Worm (Caenorhabditis elegans) whole organism, L1 larva: Measurements from ENCODE around the gene pho-8.

Source experiments
- C04F5.9 ChIP-seq: sonication (generic microtip); optimal IDR thresholded peaks from 2 replicates; lab custom pipeline; 2016; ENCODE audit warnings: missing genetic modification characterization, missing compliant biosample characterization
- C16A3.4 ChIP-seq: fragments of 150-350 bp; optimal IDR thresholded peaks from 2 replicates; lab custom pipeline; 2014; ENCODE audit warnings: missing biosample characterization, missing genetic modification characterization
- C34B4.2 ChIP-seq: sonication (generic microtip); optimal IDR thresholded peaks from 2 replicates; lab custom pipeline; 2017; ENCODE audit warnings: mild to moderate bottlenecking, missing genetic modification characterization, missing compliant biosample characterization
- F16B12.6 ChIP-seq: fragments of 150-350 bp; optimal IDR thresholded peaks from 2 replicates; lab custom pipeline; 2014; ENCODE audit warnings: missing biosample characterization, missing genetic modification characterization
- aly-2 ChIP-seq: fragments of 150-350 bp; optimal IDR thresholded peaks from 2 replicates; lab custom pipeline; 2014; ENCODE audit warnings: missing biosample characterization, missing genetic modification characterization
- ama-1 ChIP-seq: fragments of 150-350 bp; optimal IDR thresholded peaks from 2 replicates; lab custom pipeline; 2014
- blmp-1 ChIP-seq: fragments of 150-350 bp; optimal IDR thresholded peaks from 2 replicates; lab custom pipeline; 2014; ENCODE audit warnings: missing biosample characterization, missing genetic modification characterization
- ceh-63 ChIP-seq: fragments of 200-800 bp; sonication (Bioruptor generic); optimal IDR thresholded peaks from 2 replicates; lab custom pipeline; 2018; ENCODE audit warnings: mild to moderate bottlenecking, missing genetic modification characterization, missing compliant biosample characterization
- ceh-8 ChIP-seq: fragments of 200-800 bp; sonication (Bioruptor generic); optimal IDR thresholded peaks from 2 replicates; lab custom pipeline; 2018; ENCODE audit warnings: mild to moderate bottlenecking, missing genetic modification characterization, moderate library complexity, missing compliant biosample characterization
- ceh-82 ChIP-seq, 3 experiments: fragments of 150-350 bp in 1 of 3; sonication (generic microtip) in 2 of 3; optimal IDR thresholded peaks; 2 replicates each; lab custom pipeline; 2014 to 2017; ENCODE audit warnings: missing biosample characterization in 3 of 3, missing genetic modification characterization in 3 of 3
- ceh-88 ChIP-seq: fragments of 200-800 bp; sonication (Bioruptor generic); IDR thresholded peaks from 2 replicates; pipeline ENCODE4 v1.3.6; 2022; ENCODE audit warnings: missing genetic modification characterization, missing compliant biosample characterization
- dpl-1 ChIP-seq, 3 experiments: fragments of 150-350 bp in 2 of 3; sonication (generic microtip) in 1 of 3; optimal IDR thresholded peaks; 2 replicates each; lab custom pipeline; 2014 to 2017; ENCODE audit warnings: missing biosample characterization in 3 of 3, missing genetic modification characterization in 3 of 3, missing genetic modification reagents in 3 of 3
- dsc-1 ChIP-seq: sonication (generic microtip); optimal IDR thresholded peaks from 2 replicates; lab custom pipeline; 2016; ENCODE audit warnings: mild to moderate bottlenecking, missing genetic modification characterization, missing compliant biosample characterization
- efl-3 ChIP-seq: fragments of 200-800 bp; sonication (Bioruptor generic); optimal IDR thresholded peaks from 2 replicates; lab custom pipeline; 2018; ENCODE audit warnings: mild to moderate bottlenecking, missing genetic modification characterization, missing compliant biosample characterization
- egl-27 ChIP-seq, 2 experiments: fragments of 150-350 bp in 1 of 2; sonication (generic microtip); optimal IDR thresholded peaks; 3 replicates each; lab custom pipeline; 2017 to 2018; ENCODE audit warnings: missing biosample characterization in 2 of 2, missing genetic modification characterization in 2 of 2, missing genetic modification reagents in 2 of 2
- ets-5 ChIP-seq: fragments of 200-800 bp; sonication (Bioruptor generic); IDR thresholded peaks from 2 replicates; pipeline ENCODE4 v1.3.6; 2022; ENCODE audit warnings: missing genetic modification characterization, missing compliant biosample characterization
- fkh-10 ChIP-seq: sonication (generic microtip); optimal IDR thresholded peaks from 2 replicates; lab custom pipeline; 2017; ENCODE audit warnings: missing biosample characterization, missing genetic modification reagents, missing genetic modification characterization
- fkh-8 ChIP-seq: sonication (generic microtip); optimal IDR thresholded peaks from 2 replicates; lab custom pipeline; 2016; ENCODE audit warnings: mild to moderate bottlenecking, missing genetic modification characterization, missing compliant biosample characterization
- fos-1 ChIP-seq: fragments of 150-350 bp; optimal IDR thresholded peaks from 2 replicates; lab custom pipeline; 2014; ENCODE audit warnings: missing biosample characterization, missing genetic modification characterization
- grh-1 ChIP-seq: fragments of 200-800 bp; sonication (Bioruptor generic); IDR thresholded peaks from 2 replicates; pipeline ENCODE4 v1.3.6; 2022; ENCODE audit warnings: missing genetic modification reagents, missing genetic modification characterization, missing compliant biosample characterization
- hpl-2 ChIP-seq: fragments of 150-350 bp; optimal IDR thresholded peaks from 2 replicates; lab custom pipeline; 2014; ENCODE audit warnings: missing biosample characterization, missing genetic modification reagents, missing genetic modification characterization
- isw-1 ChIP-seq: fragments of 200-800 bp; sonication (Bioruptor generic); IDR thresholded peaks from 2 replicates; pipeline ENCODE4 v1.3.6; 2022; ENCODE audit warnings: missing genetic modification characterization, missing compliant biosample characterization
- lin-13 ChIP-seq: fragments of 150-350 bp; optimal IDR thresholded peaks from 2 replicates; lab custom pipeline; 2014; ENCODE audit warnings: missing biosample characterization, missing genetic modification reagents, missing genetic modification characterization
- lin-14 ChIP-seq: fragments of 200-800 bp; sonication (Bioruptor generic); optimal IDR thresholded peaks from 2 replicates; lab custom pipeline; 2018; ENCODE audit warnings: mild to moderate bottlenecking, missing genetic modification characterization, moderate library complexity, missing compliant biosample characterization
- lin-15B ChIP-seq: fragments of 150-350 bp; sonication (generic microtip); optimal IDR thresholded peaks from 3 replicates; lab custom pipeline; 2014; ENCODE audit warnings: missing biosample characterization, missing genetic modification characterization
- lin-35 ChIP-seq, 2 experiments: fragments of 150-350 bp; optimal IDR thresholded peaks; 2 replicates each; lab custom pipeline; 2014; ENCODE audit warnings: missing biosample characterization in 2 of 2, missing genetic modification characterization in 2 of 2, missing genetic modification reagents in 2 of 2
- lin-39 ChIP-seq: fragments of 150-350 bp; optimal IDR thresholded peaks from 2 replicates; lab custom pipeline; 2014; ENCODE audit warnings: missing biosample characterization, missing genetic modification reagents, missing genetic modification characterization
- lir-3 ChIP-seq: sonication (generic microtip); optimal IDR thresholded peaks from 2 replicates; lab custom pipeline; 2016; ENCODE audit warnings: mild to moderate bottlenecking, missing genetic modification characterization, moderate library complexity, missing compliant biosample characterization; ENCODE audit not compliant: poor library complexity
- lsy-2 ChIP-seq, 2 experiments: fragments of 150-350 bp; optimal IDR thresholded peaks; 2 replicates each; lab custom pipeline; 2014; ENCODE audit warnings: missing biosample characterization in 2 of 2, missing genetic modification characterization in 2 of 2
- mab-9 ChIP-seq: fragments of 200-800 bp; sonication (Bioruptor generic); IDR thresholded peaks from 2 replicates; pipeline ENCODE4 v1.3.6; 2022; ENCODE audit warnings: missing genetic modification reagents, missing genetic modification characterization, missing compliant biosample characterization
- mef-2 ChIP-seq: fragments of 150-350 bp; optimal IDR thresholded peaks from 2 replicates; lab custom pipeline; 2014; ENCODE audit warnings: missing biosample characterization, missing genetic modification characterization
- mep-1 ChIP-seq: fragments of 150-350 bp; optimal IDR thresholded peaks from 2 replicates; lab custom pipeline; 2014; ENCODE audit warnings: missing biosample characterization, missing genetic modification characterization
- nhr-11 ChIP-seq: fragments of 150-350 bp; optimal IDR thresholded peaks from 2 replicates; lab custom pipeline; 2014; ENCODE audit warnings: missing biosample characterization, missing genetic modification characterization
- nhr-12 ChIP-seq: sonication (generic microtip); optimal IDR thresholded peaks from 2 replicates; lab custom pipeline; 2017; ENCODE audit warnings: missing biosample characterization, missing genetic modification characterization
- nhr-19 ChIP-seq: fragments of 200-800 bp; sonication (Bioruptor generic); conservative IDR thresholded peaks from 2 replicates; pipeline ENCODE4 v1.3.6; 2022; ENCODE audit warnings: missing genetic modification characterization, missing compliant biosample characterization
- nhr-20 ChIP-seq: sonication (generic microtip); optimal IDR thresholded peaks from 2 replicates; lab custom pipeline; 2016; ENCODE audit warnings: mild to moderate bottlenecking, missing genetic modification characterization, missing compliant biosample characterization
- nhr-237 ChIP-seq: fragments of 150-350 bp; optimal IDR thresholded peaks from 2 replicates; lab custom pipeline; 2014; ENCODE audit warnings: missing biosample characterization, missing genetic modification characterization
- nhr-28 ChIP-seq: fragments of 150-350 bp; optimal IDR thresholded peaks from 2 replicates; lab custom pipeline; 2014; ENCODE audit warnings: missing biosample characterization, missing genetic modification characterization
- nhr-71 ChIP-seq: sonication (generic microtip); optimal IDR thresholded peaks from 2 replicates; lab custom pipeline; 2016; ENCODE audit warnings: mild to moderate bottlenecking, missing genetic modification characterization, moderate library complexity, missing compliant biosample characterization
- nhr-77 ChIP-seq: fragments of 150-350 bp; optimal IDR thresholded peaks from 2 replicates; lab custom pipeline; 2014; ENCODE audit warnings: missing biosample characterization, missing genetic modification characterization
- nhr-84 ChIP-seq: sonication (generic microtip); optimal IDR thresholded peaks from 2 replicates; lab custom pipeline; 2017; ENCODE audit warnings: missing biosample characterization, missing genetic modification characterization
- nhr-85 ChIP-seq: sonication (generic microtip); peaks from one replicate; lab custom pipeline; 2016; ENCODE audit warnings: missing genetic modification characterization, inconsistent platforms, missing compliant biosample characterization
- pax-3 ChIP-seq: fragments of 200-800 bp; sonication (Bioruptor generic); optimal IDR thresholded peaks from 2 replicates; lab custom pipeline; 2018; ENCODE audit warnings: mild to moderate bottlenecking, missing genetic modification characterization, moderate library complexity, missing compliant biosample characterization
- pqm-1 ChIP-seq: sonication (generic microtip); optimal IDR thresholded peaks from 3 replicates; lab custom pipeline; 2017; ENCODE audit warnings: missing biosample characterization, missing genetic modification characterization
- skn-1 ChIP-seq: fragments of 150-350 bp; optimal IDR thresholded peaks from 2 replicates; lab custom pipeline; 2014; ENCODE audit warnings: missing biosample characterization, missing genetic modification characterization
- snu-23 ChIP-seq: sonication (generic microtip); optimal IDR thresholded peaks from 2 replicates; lab custom pipeline; 2016; ENCODE audit warnings: missing genetic modification characterization, missing compliant biosample characterization
- swsn-7 ChIP-seq: sonication (generic microtip); optimal IDR thresholded peaks from 2 replicates; lab custom pipeline; 2016; ENCODE audit warnings: missing genetic modification characterization, missing compliant biosample characterization
- tbx-2 ChIP-seq: sonication (generic microtip); optimal IDR thresholded peaks from 2 replicates; lab custom pipeline; 2016; ENCODE audit warnings: missing genetic modification characterization, missing compliant biosample characterization
- unc-130 ChIP-seq: fragments of 150-350 bp; optimal IDR thresholded peaks from 2 replicates; lab custom pipeline; 2017; ENCODE audit warnings: missing biosample characterization, missing genetic modification characterization, inconsistent platforms
- unc-86 ChIP-seq: sonication (generic microtip); optimal IDR thresholded peaks from 2 replicates; lab custom pipeline; 2016; ENCODE audit warnings: missing genetic modification characterization, missing compliant biosample characterization
- vab-15 ChIP-seq: sonication (generic microtip); optimal IDR thresholded peaks from 2 replicates; lab custom pipeline; 2017; ENCODE audit warnings: missing genotype, mild to moderate bottlenecking, missing genetic modification characterization, missing compliant biosample characterization
- xbp-1 ChIP-seq: sonication (generic microtip); optimal IDR thresholded peaks from 2 replicates; lab custom pipeline; 2016; ENCODE audit warnings: missing genetic modification characterization, missing compliant biosample characterization
- zip-4 ChIP-seq: fragments of 200-800 bp; sonication (Bioruptor generic); optimal IDR thresholded peaks from 2 replicates; lab custom pipeline; 2018; ENCODE audit warnings: mild to moderate bottlenecking, missing genetic modification characterization, moderate library complexity, missing compliant biosample characterization
- ztf-11 ChIP-seq, 2 experiments: sonication (generic microtip); optimal IDR thresholded peaks; 2 replicates each; lab custom pipeline; 2016 to 2017; ENCODE audit warnings: missing genetic modification characterization in 2 of 2, missing biosample characterization in 1 of 2, missing compliant biosample characterization in 1 of 2
- ztf-4 ChIP-seq: fragments of 150-350 bp; optimal IDR thresholded peaks from 2 replicates; lab custom pipeline; 2014; ENCODE audit warnings: missing biosample characterization, missing genetic modification characterization

Gene pho-8

ce11 chrV:11858299-11858698, 24.9 kb downstream of the pho-8 start:
- TF ChIP-seq mep-1 (tag; lab: Kevin White, UChicago) (peak; percentile 23), aly-2 (tag; lab: Kevin White, UChicago) (no peak), nhr-71 (tag; lab: Kevin White, UChicago) (peak; percentile 11), tbx-2 (tag; lab: Kevin White, UChicago) (no peak), hpl-2 (GFP tag; lab: Kevin White, UChicago) (no peak), grh-1 (GFP tag; lab: Robert Waterston, UW) (no peak), pax-3 (no peak), pqm-1 (tag; lab: Kevin White, UChicago) (no peak), ceh-63 (GFP tag; lab: Kevin White, UChicago) (no peak), fkh-8 (tag; lab: Kevin White, UChicago) (no peak), xbp-1 (tag; lab: Kevin White, UChicago) (no peak), C34B4.2 (tag; lab: Kevin White, UChicago) (no peak), nhr-237 (no peak), snu-23 (peak; percentile 23), nhr-77 (no peak), lsy-2 (tag; optimal IDR thresholded peaks at IDR 0.05; lab: Kevin White, UChicago) (peak in 1 of 2 experiments; percentile 16), nhr-11 (tag; lab: Kevin White, UChicago) (no peak), zip-4 (GFP tag; lab: Kevin White, UChicago) (no peak), ama-1 (lab: Kevin White, UChicago) (no peak), mab-9 (no peak), lin-15B (tag; lab: Kevin White, UChicago) (no peak), nhr-19 (GFP tag; lab: Robert Waterston, UW) (peak; percentile 32; the same call in 1 of the 2 replicates), lin-35 (GFP tag; optimal IDR thresholded peaks at IDR 0.05; lab: Kevin White, UChicago) (peak in 1 of 2 experiments; percentile 19), dpl-1 (GFP tag; optimal IDR thresholded peaks at IDR 0.05; lab: Kevin White, UChicago) (no peak), fos-1 (tag; lab: Kevin White, UChicago) (no peak), ets-5 (no peak), unc-86 (tag; lab: Kevin White, UChicago) (no peak), ceh-88 (GFP tag; lab: Robert Waterston, UW) (no peak), blmp-1 (tag; lab: Kevin White, UChicago) (no peak), mef-2 (tag; lab: Kevin White, UChicago) (no peak), ztf-4 (tag; lab: Kevin White, UChicago) (no peak), C04F5.9 (tag; lab: Kevin White, UChicago) (no peak), nhr-84 (tag; lab: Kevin White, UChicago) (no peak), lin-13 (no peak), ceh-8 (GFP tag; lab: Kevin White, UChicago) (no peak), egl-27 (tag; optimal IDR thresholded peaks at IDR 0.05; lab: Kevin White, UChicago) (no peak), efl-3 (no peak), isw-1 (no peak), lin-39 (tag; lab: Kevin White, UChicago) (no peak), unc-130 (tag; lab: Kevin White, UChicago) (peak; percentile 3), nhr-28 (tag; lab: Kevin White, UChicago) (no peak), swsn-7 (tag; lab: Kevin White, UChicago) (no peak), C16A3.4 (no peak), dsc-1 (tag; lab: Kevin White, UChicago) (no peak), fkh-10 (GFP tag; lab: Kevin White, UChicago) (no peak), vab-15 (no peak), nhr-12 (no peak), lir-3 (tag; lab: Kevin White, UChicago) (no peak), skn-1 (no peak), nhr-85 (tag; lab: Kevin White, UChicago) (peak; percentile 64), lin-14 (peak; percentile 45), nhr-20 (tag; lab: Kevin White, UChicago) (peak; percentile 39), ztf-11 (tag; optimal IDR thresholded peaks at IDR 0.05; lab: Kevin White, UChicago) (no peak), ceh-82 (tag; optimal IDR thresholded peaks at IDR 0.05; lab: Kevin White, UChicago) (no peak), F16B12.6 (no peak)
